Worm (Caenorhabditis elegans) whole organism, mixed stage, embryonic: ENCODE results near the gene srt-69.
A peak's percentile ranks its signal among the peaks of the same experiment; 100 is the strongest.

Experiments
- M03D4.4 ChIP-seq: sonication (generic microtip); optimal IDR thresholded peaks from 2 replicates; lab custom pipeline; 2017; ENCODE audit warnings: mild to moderate bottlenecking, missing genetic modification characterization, missing compliant biosample characterization
- blmp-1 ChIP-seq: fragments of 150-350 bp; optimal IDR thresholded peaks from 2 replicates; lab custom pipeline; 2014; ENCODE audit warnings: missing biosample characterization, missing genetic modification characterization
- ceh-39 ChIP-seq: fragments of 150-350 bp; optimal IDR thresholded peaks from 2 replicates; lab custom pipeline; 2014; ENCODE audit warnings: missing biosample characterization, missing genetic modification characterization
- ceh-43 ChIP-seq: fragments of 200-800 bp; sonication (Bioruptor generic); optimal IDR thresholded peaks from 2 replicates; lab custom pipeline; 2018; ENCODE audit warnings: mild to moderate bottlenecking, missing genetic modification characterization, moderate library complexity, missing compliant biosample characterization
- ces-1 ChIP-seq: fragments of 150-350 bp; optimal IDR thresholded peaks from 2 replicates; lab custom pipeline; 2014; ENCODE audit warnings: missing biosample characterization, missing genetic modification reagents, missing genetic modification characterization
- drap-1 ChIP-seq: fragments of 200-800 bp; sonication (Bioruptor generic); optimal IDR thresholded peaks from 3 replicates; lab custom pipeline; 2018; ENCODE audit warnings: mild to moderate bottlenecking, missing genetic modification characterization, missing compliant biosample characterization
- elt-3 ChIP-seq: fragments of 150-350 bp; optimal IDR thresholded peaks from 2 replicates; lab custom pipeline; 2014; ENCODE audit warnings: missing biosample characterization, missing genetic modification characterization
- flh-1 ChIP-seq: fragments of 200-800 bp; sonication (Bioruptor generic); optimal IDR thresholded peaks from 2 replicates; lab custom pipeline; 2018; ENCODE audit warnings: mild to moderate bottlenecking, missing genetic modification characterization, moderate library complexity, missing compliant biosample characterization
- hlh-1 ChIP-seq: fragments of 150-350 bp; optimal IDR thresholded peaks from 2 replicates; lab custom pipeline; 2014; ENCODE audit warnings: missing biosample characterization, missing genetic modification reagents, missing genetic modification characterization
- lin-13 ChIP-seq: fragments of 150-350 bp; optimal IDR thresholded peaks from 2 replicates; lab custom pipeline; 2014; ENCODE audit warnings: missing biosample characterization, missing genetic modification characterization
- lin-32 ChIP-seq: fragments of 200-800 bp; sonication (Bioruptor generic); optimal IDR thresholded peaks from 2 replicates; lab custom pipeline; 2018; ENCODE audit warnings: mild to moderate bottlenecking, missing genetic modification characterization, missing compliant biosample characterization
- lsy-2 ChIP-seq: fragments of 150-350 bp; optimal IDR thresholded peaks from 2 replicates; lab custom pipeline; 2014; ENCODE audit warnings: missing biosample characterization, missing genetic modification characterization
- mab-5 ChIP-seq: fragments of 150-350 bp; optimal IDR thresholded peaks from 2 replicates; lab custom pipeline; 2014; ENCODE audit warnings: missing biosample characterization, missing genetic modification characterization
- mep-1 ChIP-seq: fragments of 150-350 bp; optimal IDR thresholded peaks from 2 replicates; lab custom pipeline; 2017; ENCODE audit warnings: missing biosample characterization, missing genetic modification reagents, missing genetic modification characterization, inconsistent platforms
- mls-2 ChIP-seq: sonication (generic microtip); optimal IDR thresholded peaks from 2 replicates; lab custom pipeline; 2016; ENCODE audit warnings: mild to moderate bottlenecking, missing genetic modification characterization, moderate library complexity, missing compliant biosample characterization
- nhr-12 ChIP-seq: fragments of 150-350 bp; optimal IDR thresholded peaks from 2 replicates; lab custom pipeline; 2014; ENCODE audit warnings: missing biosample characterization, missing genetic modification characterization
- nhr-2 ChIP-seq: fragments of 150-350 bp; optimal IDR thresholded peaks from 2 replicates; lab custom pipeline; 2014; ENCODE audit warnings: missing biosample characterization, missing genetic modification characterization
- nhr-237 ChIP-seq: fragments of 150-350 bp; optimal IDR thresholded peaks from 2 replicates; lab custom pipeline; 2014; ENCODE audit warnings: missing biosample characterization, missing genetic modification characterization
- nhr-28 ChIP-seq: fragments of 150-350 bp; optimal IDR thresholded peaks from 2 replicates; lab custom pipeline; 2014; ENCODE audit warnings: missing biosample characterization, missing genetic modification characterization
- nhr-76 ChIP-seq: sonication (generic microtip); optimal IDR thresholded peaks from 2 replicates; lab custom pipeline; 2017; ENCODE audit warnings: missing biosample characterization, missing genetic modification characterization
- pha-4 ChIP-seq: fragments of 150-350 bp; optimal IDR thresholded peaks from 2 replicates; lab custom pipeline; 2018; ENCODE audit warnings: missing biosample characterization, missing genetic modification reagents, missing genetic modification characterization
- sem-2 ChIP-seq: fragments of 200-800 bp; sonication (Bioruptor generic); optimal IDR thresholded peaks from 2 replicates; lab custom pipeline; 2018; ENCODE audit warnings: mild to moderate bottlenecking, missing genetic modification characterization, missing compliant biosample characterization
- snpc-4 ChIP-seq: fragments of 150-350 bp; optimal IDR thresholded peaks from 2 replicates; lab custom pipeline; 2014; ENCODE audit warnings: missing biosample characterization, missing genetic modification characterization
- unc-120 ChIP-seq: sonication (generic microtip); optimal IDR thresholded peaks from 2 replicates; lab custom pipeline; 2017; ENCODE audit warnings: missing genetic modification characterization, missing compliant biosample characterization; ENCODE audit not compliant: poor library complexity, severe bottlenecking
- unc-62 ChIP-seq: fragments of 150-350 bp; optimal IDR thresholded peaks from 2 replicates; lab custom pipeline; 2014; ENCODE audit warnings: missing biosample characterization, missing genetic modification reagents, missing genetic modification characterization
- zip-8 ChIP-seq: fragments of 150-350 bp; optimal IDR thresholded peaks from 2 replicates; lab custom pipeline; 2014; ENCODE audit warnings: missing biosample characterization, missing genetic modification characterization
- ztf-11 ChIP-seq: fragments of 150-350 bp; optimal IDR thresholded peaks from 2 replicates; lab custom pipeline; 2014; ENCODE audit warnings: missing biosample characterization, missing genetic modification characterization

srt-69 gene

DNA sequence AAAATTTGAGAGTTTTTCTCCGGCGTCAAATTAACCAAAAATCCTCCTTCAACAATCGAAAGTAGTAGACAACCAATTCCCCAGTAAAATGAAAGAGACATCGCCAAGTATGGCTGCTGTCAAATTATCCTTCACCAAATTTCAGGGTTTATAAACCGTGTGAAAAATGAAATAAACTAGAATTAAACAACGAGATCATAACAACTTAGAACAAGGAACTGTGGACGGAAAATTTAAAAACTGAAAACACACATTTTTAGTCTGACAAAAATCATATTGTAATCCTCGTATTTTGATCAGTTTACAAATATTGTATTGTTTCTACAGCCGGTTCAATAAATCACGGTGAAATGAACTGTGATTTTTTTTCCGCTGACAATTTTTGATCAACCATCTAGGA, 2.5 kb downstream of the srt-69 start, which contains the start of gene cest-30:
Gene cest-30 (minus strand): TSS at position 101 of the 400 bp plus-strand sequence.
- TF ChIP-seq zip-8 (tag; lab: Kevin White, UChicago) (no peak), M03D4.4 (tag; lab: Kevin White, UChicago) (no peak)

DNA sequence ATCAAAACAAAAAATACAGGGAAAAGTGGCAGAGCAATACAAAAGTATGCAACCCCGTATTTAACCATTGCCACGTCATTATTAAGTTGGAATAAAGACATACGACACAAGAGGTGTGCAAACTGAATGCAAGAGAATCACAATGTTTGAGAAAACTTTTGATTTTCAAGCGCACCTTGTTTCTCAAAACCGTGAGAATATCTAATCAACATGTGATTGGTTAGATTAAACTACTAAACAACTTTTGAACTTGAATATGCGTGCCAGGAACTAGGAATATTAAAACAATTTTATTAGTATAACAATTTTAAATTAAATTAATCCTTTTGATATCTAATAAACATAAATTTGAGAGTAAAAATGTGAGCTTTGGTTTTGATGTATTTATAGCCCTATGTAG, 6.0 kb downstream of the srt-69 start, which contains the start of gene srt-70:
Gene srt-70 (minus strand): TSS at position 101 of the 400 bp plus-strand sequence.
- TF ChIP-seq ztf-11 = no peak
- no peak for TF ChIP-seq nhr-12
- TF ChIP-seq snpc-4 (tag; lab: Kevin White, UChicago) = no peak
- no peak for TF ChIP-seq mab-5 (tag; lab: Kevin White, UChicago)
- no peak for TF ChIP-seq drap-1 (GFP tag; lab: Kevin White, UChicago)
- TF ChIP-seq sem-2 = no peak
- TF ChIP-seq pha-4 (tag; lab: Kevin White, UChicago) = no peak
- TF ChIP-seq M03D4.4 (tag; lab: Kevin White, UChicago) = no peak
- TF ChIP-seq elt-3 (tag; lab: Kevin White, UChicago) = no peak
- no peak for TF ChIP-seq unc-120 (tag; lab: Kevin White, UChicago)
- no peak for TF ChIP-seq nhr-28 (tag; lab: Kevin White, UChicago)

DNA sequence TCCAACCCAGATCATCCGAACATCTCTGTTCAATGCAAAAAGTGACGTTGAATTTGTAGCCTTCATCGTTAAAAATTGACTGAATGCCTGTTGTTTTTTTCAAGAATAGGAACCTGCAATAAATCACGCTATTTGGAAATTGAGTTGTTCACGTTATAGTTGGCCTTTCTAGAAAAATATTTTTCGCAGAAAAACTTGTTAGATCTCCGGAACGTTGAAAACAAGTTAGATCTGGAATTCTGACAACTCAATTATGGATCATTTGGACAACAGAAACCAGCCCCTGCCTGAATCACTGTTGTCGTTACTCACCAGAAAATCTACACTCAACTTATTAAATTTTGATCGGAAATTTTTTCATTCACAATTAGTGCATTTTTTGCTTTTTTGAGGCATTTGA, 8.1 kb downstream of the srt-69 start, which contains the start of gene srt-67:
Gene srt-67 (minus strand): TSS at position 101 of the 400 bp plus-strand sequence.
- TF ChIP-seq hlh-1 (no peak), ceh-43 (GFP tag; lab: Kevin White, UChicago) (no peak), unc-62 (GFP tag; lab: Kevin White, UChicago) (no peak), nhr-2 (tag; lab: Kevin White, UChicago) (no peak), nhr-28 (tag; lab: Kevin White, UChicago) (no peak)

DNA sequence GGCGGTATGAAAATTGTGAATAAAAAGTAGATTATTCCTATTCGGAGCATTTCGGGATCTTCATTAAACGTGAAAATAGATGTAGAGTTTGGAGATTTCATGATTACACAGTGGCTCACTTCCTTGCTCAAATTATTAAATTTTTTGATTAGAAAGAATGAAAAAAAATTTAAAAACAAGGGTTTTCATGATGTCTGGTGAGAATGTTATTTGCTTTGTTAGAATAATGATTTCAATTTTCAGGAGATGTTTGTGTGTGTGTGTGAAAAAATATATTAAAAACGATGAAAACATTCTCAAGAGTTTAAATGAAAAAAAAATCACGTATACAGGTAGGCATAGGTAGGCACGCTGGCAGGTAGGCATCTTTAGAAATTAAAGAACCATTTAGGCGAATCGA, 13.5 kb downstream of the srt-69 start, which contains the start of gene srt-68:
Gene srt-68 (minus strand): TSS at position 101 of the 400 bp plus-strand sequence.
- no peak for TF ChIP-seq snpc-4 (tag; lab: Kevin White, UChicago)

DNA sequence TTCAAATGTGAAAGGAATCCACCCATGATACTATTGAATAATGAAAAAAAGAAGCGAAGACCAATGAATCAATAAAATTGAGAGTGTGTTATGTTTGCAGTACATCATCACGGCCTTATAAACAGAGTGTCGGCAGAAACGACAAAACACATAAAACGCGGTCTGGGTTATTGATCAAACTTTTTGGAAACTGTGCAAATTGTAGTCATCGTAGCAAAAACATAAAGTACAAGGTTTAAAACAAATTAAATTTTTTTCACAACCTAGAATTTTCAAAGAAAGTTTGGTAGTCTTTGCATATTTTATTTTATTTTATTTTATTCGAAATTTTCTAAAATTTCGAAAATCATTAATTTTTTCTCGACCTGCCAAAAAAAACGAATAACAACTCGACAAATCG, 22.4 kb downstream of the srt-69 start, which contains the start of gene cest-35.1:
Gene cest-35.1 (minus strand): TSS at position 101 of the 400 bp plus-strand sequence.
- no peak for TF ChIP-seq flh-1 (GFP tag; lab: Kevin White, UChicago)
- no peak for TF ChIP-seq lin-32 (GFP tag; lab: Kevin White, UChicago)
- no peak for TF ChIP-seq nhr-28 (tag; lab: Kevin White, UChicago)
- no peak for TF ChIP-seq mls-2 (tag; lab: Kevin White, UChicago)
- no peak for TF ChIP-seq mab-5 (tag; lab: Kevin White, UChicago)
- TF ChIP-seq nhr-237 (tag; lab: Kevin White, UChicago) = no peak
- no peak for TF ChIP-seq blmp-1
- TF ChIP-seq unc-120 (tag; lab: Kevin White, UChicago) = no peak
- TF ChIP-seq snpc-4 (tag; lab: Kevin White, UChicago) = no peak
- no peak for TF ChIP-seq lsy-2 (tag; lab: Kevin White, UChicago)
- no peak for TF ChIP-seq mep-1 (tag; lab: Kevin White, UChicago)
- no peak for TF ChIP-seq lin-13 (tag; lab: Kevin White, UChicago)

DNA sequence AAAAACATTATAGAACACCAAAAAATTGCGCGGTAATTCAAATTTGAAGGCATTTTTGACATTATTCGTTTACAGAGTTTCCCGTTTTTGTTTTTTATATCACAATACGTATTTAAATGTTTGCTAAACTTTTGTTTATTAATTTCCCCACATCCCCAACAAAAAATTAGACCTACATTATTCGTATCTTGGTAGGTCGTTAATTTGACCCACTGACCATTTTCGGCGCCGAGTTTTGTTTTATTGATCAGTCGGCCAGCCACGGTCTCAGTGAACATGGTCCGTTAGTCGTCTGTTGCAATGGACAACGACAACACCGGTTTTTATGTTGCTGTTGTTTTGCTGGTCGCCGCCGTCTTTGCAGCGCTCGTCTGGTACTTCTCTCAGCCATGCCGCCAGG, 25.6 kb downstream of the srt-69 start, which contains the start of gene B0238.15:
Gene B0238.15 (plus strand): TSS at position 301 of the 400 bp plus-strand sequence.
- TF ChIP-seq nhr-76 (no peak), ceh-43 (GFP tag; lab: Kevin White, UChicago) (no peak), lin-13 (tag; lab: Kevin White, UChicago) (no peak)

DNA sequence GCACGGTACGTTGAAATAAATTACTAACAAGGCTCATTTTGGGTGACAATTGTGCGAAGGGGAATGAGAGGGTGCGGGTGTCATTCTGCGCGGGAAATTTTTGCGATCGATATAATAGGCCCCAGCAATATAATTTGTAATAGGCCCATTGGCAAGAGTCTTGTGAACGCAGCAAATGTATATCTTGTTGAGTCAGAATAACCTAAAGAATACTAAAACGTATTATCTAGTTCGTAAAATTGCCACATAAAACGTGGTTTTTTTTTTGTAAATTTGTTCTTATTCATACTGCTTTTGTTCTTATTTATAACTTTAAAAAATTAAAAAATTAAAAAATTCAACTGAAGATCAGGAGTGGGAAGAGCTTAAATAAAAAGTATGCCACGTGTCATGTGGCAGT, 26.1 kb downstream of the srt-69 start, which contains the start of gene C52A10.3:
Gene C52A10.3 (minus strand): TSS at position 101 of the 400 bp plus-strand sequence.
- peak; percentile 28 for TF ChIP-seq ceh-39
- TF ChIP-seq mab-5 (tag; lab: Kevin White, UChicago) = no peak

DNA sequence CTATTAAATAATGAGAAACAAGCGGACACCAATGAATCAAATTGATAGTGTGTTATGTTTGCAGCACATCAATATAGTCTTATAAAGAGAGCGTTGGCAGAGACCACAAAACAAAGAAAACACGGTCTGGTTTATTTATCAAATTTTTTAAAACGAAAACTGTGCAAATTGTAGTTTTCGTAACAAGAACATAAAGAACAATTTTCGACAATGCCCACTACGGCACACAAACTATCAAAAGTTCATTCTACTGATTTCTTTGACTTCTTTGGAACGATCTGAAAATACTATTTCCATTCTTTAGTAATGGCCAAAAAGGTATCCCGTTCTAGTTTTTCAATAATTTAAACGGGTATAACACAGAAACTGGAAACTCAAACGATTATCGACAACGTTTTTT, 28.4 kb downstream of the srt-69 start, which contains the start of gene cest-35.2:
Gene cest-35.2 (minus strand): TSS at position 101 of the 400 bp plus-strand sequence.
- TF ChIP-seq nhr-76 (no peak), hlh-1 (no peak), nhr-12 (no peak), mep-1 (tag; lab: Kevin White, UChicago) (no peak), elt-3 (tag; lab: Kevin White, UChicago) (no peak), blmp-1 (no peak), ztf-11 (no peak), flh-1 (GFP tag; lab: Kevin White, UChicago) (no peak), unc-120 (tag; lab: Kevin White, UChicago) (no peak), lin-13 (tag; lab: Kevin White, UChicago) (no peak), M03D4.4 (tag; lab: Kevin White, UChicago) (no peak), ces-1 (GFP tag; lab: Kevin White, UChicago) (no peak), drap-1 (GFP tag; lab: Kevin White, UChicago) (no peak), unc-62 (GFP tag; lab: Kevin White, UChicago) (no peak), sem-2 (no peak)
